Worm (Caenorhabditis elegans) whole organism, L3 larva: ENCODE data around the gene M70.5.
"Not testable (repeated sequence)": the region's sequence is repeated elsewhere in the genome, so short reads cannot be mapped to it uniquely, and the experiment has no call there.

Source experiments
- R02D3.7 ChIP-seq: fragments of 150-350 bp; optimal IDR thresholded peaks from 2 replicates; lab custom pipeline; 2014; ENCODE audit warnings: missing biosample characterization, missing genetic modification characterization
- ZK546.5 ChIP-seq: sonication (generic microtip); optimal IDR thresholded peaks from 2 replicates; lab custom pipeline; 2017; ENCODE audit warnings: missing biosample characterization, missing genetic modification characterization
- ama-1 ChIP-seq: fragments of 150-350 bp; optimal IDR thresholded peaks from 2 replicates; lab custom pipeline; 2018
- ceh-16 ChIP-seq: sonication (generic microtip); optimal IDR thresholded peaks from 2 replicates; lab custom pipeline; 2017; ENCODE audit warnings: missing biosample characterization, missing genetic modification characterization
- ceh-28 ChIP-seq: fragments of 150-350 bp; optimal IDR thresholded peaks from 2 replicates; lab custom pipeline; 2014; ENCODE audit warnings: missing biosample characterization, missing genetic modification reagents, missing genetic modification characterization
- ceh-82 ChIP-seq: fragments of 150-350 bp; optimal IDR thresholded peaks from 2 replicates; lab custom pipeline; 2014; ENCODE audit warnings: missing biosample characterization, missing genetic modification characterization
- ceh-9 ChIP-seq: sonication (generic microtip); optimal IDR thresholded peaks from 2 replicates; lab custom pipeline; 2018; ENCODE audit warnings: missing biosample characterization, missing genetic modification characterization
- daf-12 ChIP-seq: fragments of 150-350 bp; optimal IDR thresholded peaks from 2 replicates; lab custom pipeline; 2014; ENCODE audit warnings: missing biosample characterization, missing genetic modification reagents, missing genetic modification characterization
- egl-27 ChIP-seq: sonication (generic microtip); optimal IDR thresholded peaks from 4 replicates; lab custom pipeline; 2017; ENCODE audit warnings: missing biosample characterization, missing genetic modification reagents, missing genetic modification characterization
- egl-5 ChIP-seq: fragments of 150-350 bp; optimal IDR thresholded peaks from 2 replicates; lab custom pipeline; 2017; ENCODE audit warnings: missing biosample characterization, missing genetic modification reagents, missing genetic modification characterization, inconsistent platforms
- elt-1 ChIP-seq: fragments of 150-350 bp; optimal IDR thresholded peaks from 2 replicates; lab custom pipeline; 2014; ENCODE audit warnings: missing biosample characterization, missing genetic modification characterization
- elt-2 ChIP-seq: sonication (generic microtip); optimal IDR thresholded peaks from 2 replicates; lab custom pipeline; 2016; ENCODE audit warnings: missing genetic modification reagents, mild to moderate bottlenecking, missing genetic modification characterization, missing compliant biosample characterization
- elt-3 ChIP-seq, 3 experiments: fragments of 150-350 bp in 1 of 3; sonication (generic microtip) in 2 of 3; optimal IDR thresholded peaks; 2 replicates in 2 of 3; 4 replicates in 1 of 3; lab custom pipeline; 2014 to 2017; ENCODE audit warnings: missing biosample characterization in 3 of 3, missing genetic modification characterization in 3 of 3
- eor-1 ChIP-seq, 2 experiments: fragments of 150-350 bp; optimal IDR thresholded peaks; 2 replicates each; lab custom pipeline; 2014 to 2018; ENCODE audit warnings: missing biosample characterization in 2 of 2, missing genetic modification characterization in 2 of 2
- fkh-10 ChIP-seq: sonication (generic microtip); optimal IDR thresholded peaks from 2 replicates; lab custom pipeline; 2017; ENCODE audit warnings: missing biosample characterization, missing genetic modification reagents, missing genetic modification characterization
- fkh-2 ChIP-seq: fragments of 150-350 bp; optimal IDR thresholded peaks from 2 replicates; lab custom pipeline; 2014; ENCODE audit warnings: missing biosample characterization, missing genetic modification reagents, missing genetic modification characterization
- fos-1 ChIP-seq: fragments of 150-350 bp; optimal IDR thresholded peaks from 2 replicates; lab custom pipeline; 2014; ENCODE audit warnings: missing biosample characterization, missing genetic modification characterization
- hmg-11 ChIP-seq: sonication (generic microtip); optimal IDR thresholded peaks from 2 replicates; lab custom pipeline; 2016; ENCODE audit warnings: missing genetic modification characterization, missing compliant biosample characterization
- lsy-12 ChIP-seq: sonication (generic microtip); optimal IDR thresholded peaks from 2 replicates; lab custom pipeline; 2016; ENCODE audit warnings: mild to moderate bottlenecking, missing genetic modification characterization, missing compliant biosample characterization
- mdl-1 ChIP-seq: fragments of 150-350 bp; optimal IDR thresholded peaks from 2 replicates; lab custom pipeline; 2014; ENCODE audit warnings: missing biosample characterization, missing genetic modification characterization
- mml-1 ChIP-seq: fragments of 150-350 bp; sonication (generic microtip); optimal IDR thresholded peaks from 3 replicates; lab custom pipeline; 2014; ENCODE audit warnings: missing biosample characterization, missing genetic modification characterization
- nfya-1 ChIP-seq: sonication (generic microtip); optimal IDR thresholded peaks from 2 replicates; lab custom pipeline; 2017; ENCODE audit warnings: missing genetic modification characterization, mild to moderate bottlenecking, missing compliant biosample characterization, antibody characterized with exemption, moderate library complexity; ENCODE audit not compliant: insufficient read depth
- nhr-11 ChIP-seq: fragments of 150-350 bp; optimal IDR thresholded peaks from 2 replicates; lab custom pipeline; 2014; ENCODE audit warnings: missing biosample characterization, missing genetic modification characterization
- nhr-12 ChIP-seq: fragments of 150-350 bp; optimal IDR thresholded peaks from 2 replicates; lab custom pipeline; 2014; ENCODE audit warnings: missing biosample characterization, missing genetic modification characterization
- nhr-23 ChIP-seq: fragments of 150-350 bp; optimal IDR thresholded peaks from 2 replicates; lab custom pipeline; 2014; ENCODE audit warnings: missing biosample characterization, missing genetic modification reagents, missing genetic modification characterization
- nhr-237 ChIP-seq: fragments of 150-350 bp; optimal IDR thresholded peaks from 2 replicates; lab custom pipeline; 2014; ENCODE audit warnings: missing biosample characterization, missing genetic modification characterization
- nhr-25 ChIP-seq: sonication (generic microtip); optimal IDR thresholded peaks from 2 replicates; lab custom pipeline; 2017; ENCODE audit warnings: missing biosample characterization, missing genetic modification characterization
- nhr-28 ChIP-seq: fragments of 150-350 bp; optimal IDR thresholded peaks from 2 replicates; lab custom pipeline; 2014; ENCODE audit warnings: missing biosample characterization, missing genetic modification characterization
- nhr-43 ChIP-seq: sonication (generic microtip); optimal IDR thresholded peaks from 2 replicates; lab custom pipeline; 2016; ENCODE audit warnings: mild to moderate bottlenecking, missing genetic modification characterization, missing compliant biosample characterization; ENCODE audit not compliant: poor library complexity, severe bottlenecking
- nhr-67 ChIP-seq: fragments of 150-350 bp; optimal IDR thresholded peaks from 2 replicates; lab custom pipeline; 2014; ENCODE audit warnings: missing biosample characterization, missing genetic modification characterization
- nhr-76 ChIP-seq: fragments of 150-350 bp; sonication (generic microtip); optimal IDR thresholded peaks from 5 replicates; lab custom pipeline; 2014; ENCODE audit warnings: missing biosample characterization, missing genetic modification characterization
- pha-4 ChIP-seq: fragments of 150-350 bp; optimal IDR thresholded peaks from 2 replicates; lab custom pipeline; 2014; ENCODE audit warnings: missing biosample characterization, missing genetic modification reagents, missing genetic modification characterization
- pqm-1 ChIP-seq: fragments of 150-350 bp; optimal IDR thresholded peaks from 2 replicates; lab custom pipeline; 2017; ENCODE audit warnings: missing biosample characterization, missing genetic modification characterization, inconsistent platforms
- sea-2 ChIP-seq: fragments of 150-350 bp; sonication (generic microtip); optimal IDR thresholded peaks from 4 replicates; lab custom pipeline; 2014; ENCODE audit warnings: missing biosample characterization, missing genetic modification reagents, missing genetic modification characterization
- skn-1 ChIP-seq: fragments of 150-350 bp; optimal IDR thresholded peaks from 2 replicates; lab custom pipeline; 2014; ENCODE audit warnings: missing biosample characterization, missing genetic modification characterization
- snpc-4 ChIP-seq: fragments of 150-350 bp; optimal IDR thresholded peaks from 2 replicates; lab custom pipeline; 2014; ENCODE audit warnings: missing biosample characterization, missing genetic modification characterization
- tbx-2 ChIP-seq: sonication (generic microtip); optimal IDR thresholded peaks from 2 replicates; lab custom pipeline; 2016; ENCODE audit warnings: mild to moderate bottlenecking, missing genetic modification characterization, missing compliant biosample characterization
- unc-39 ChIP-seq: sonication (generic microtip); optimal IDR thresholded peaks from 4 replicates; lab custom pipeline; 2017; ENCODE audit warnings: missing biosample characterization, missing genetic modification characterization
- unc-62 ChIP-seq: fragments of 150-350 bp; sonication (generic microtip); optimal IDR thresholded peaks from 4 replicates; lab custom pipeline; 2014; ENCODE audit warnings: missing biosample characterization, missing genetic modification reagents, missing genetic modification characterization
- zag-1 ChIP-seq: fragments of 150-350 bp; optimal IDR thresholded peaks from 2 replicates; lab custom pipeline; 2014; ENCODE audit warnings: missing biosample characterization, missing genetic modification characterization
- ztf-11 ChIP-seq: fragments of 150-350 bp; optimal IDR thresholded peaks from 2 replicates; lab custom pipeline; 2014; ENCODE audit warnings: missing biosample characterization, missing genetic modification characterization

Gene M70.5

ce11 chrIV:2275545-2275944, at the start of gene M70.5:
TSS of gene M70.5 (minus strand) at chrIV:2275622.
- not testable (repeated sequence) for TF ChIP-seq ceh-9 (tag; lab: Kevin White, UChicago); elt-1; ceh-82 (tag; lab: Kevin White, UChicago)

- TF ChIP-seq unc-62: no peak
- no peak for TF ChIP-seq eor-1 (tag; optimal IDR thresholded peaks at IDR 0.05; lab: Kevin White, UChicago)
- no peak for TF ChIP-seq mdl-1 (tag; lab: Kevin White, UChicago)
- TF ChIP-seq nhr-67 (tag; lab: Kevin White, UChicago): no peak
- no peak for TF ChIP-seq nhr-76 (tag; lab: Kevin White, UChicago)
- no peak for TF ChIP-seq elt-2 (tag; lab: Kevin White, UChicago)
- TF ChIP-seq nhr-28 (tag; lab: Kevin White, UChicago): no peak
- TF ChIP-seq fkh-10 (GFP tag; lab: Kevin White, UChicago): no peak
- TF ChIP-seq nhr-25: no peak
- TF ChIP-seq ceh-28 (tag; lab: Kevin White, UChicago): no peak
- TF ChIP-seq skn-1 (tag; lab: Kevin White, UChicago): no peak
- no peak for TF ChIP-seq lsy-12 (tag; lab: Kevin White, UChicago)
Observed at ce11 chrIV:2322998-2323397, 47.6 kb upstream of the M70.5 start, which contains the start of gene nsy-4. TSS of gene nsy-4 (plus strand) at chrIV:2323271.

- no peak for TF ChIP-seq nhr-237 (tag; lab: Kevin White, UChicago)
- no peak for TF ChIP-seq lsy-12 (tag; lab: Kevin White, UChicago)
- no peak for TF ChIP-seq egl-5
- no peak for TF ChIP-seq R02D3.7
- no peak for TF ChIP-seq elt-2 (tag; lab: Kevin White, UChicago)
- TF ChIP-seq ZK546.5 (tag; lab: Kevin White, UChicago): no peak
- TF ChIP-seq ama-1: no peak
- TF ChIP-seq elt-1: peak; percentile 13
- no peak for TF ChIP-seq daf-12 (tag; lab: Kevin White, UChicago)
- TF ChIP-seq ztf-11 (tag; lab: Kevin White, UChicago): no peak
- TF ChIP-seq nfya-1 (tag; lab: Kevin White, UChicago): peak; percentile 38
- no peak for TF ChIP-seq nhr-28 (tag; lab: Kevin White, UChicago)
- no peak for TF ChIP-seq nhr-12 (tag; lab: Kevin White, UChicago)
- no peak for TF ChIP-seq elt-3 (tag; optimal IDR thresholded peaks at IDR 0.05; lab: Kevin White, UChicago)
- TF ChIP-seq hmg-11: no peak
- peak; percentile 54 for TF ChIP-seq nhr-25
- no peak for TF ChIP-seq nhr-43 (tag; lab: Kevin White, UChicago)
- TF ChIP-seq ceh-9 (tag; lab: Kevin White, UChicago): no peak
- TF ChIP-seq, all 47 proteins: peak for 3
Observed at ce11 chrIV:2321546-2321945, 46.1 kb upstream of the M70.5 start.

- TF ChIP-seq nhr-25: no peak
- no peak for TF ChIP-seq pqm-1 (tag; lab: Kevin White, UChicago)
- TF ChIP-seq egl-27 (tag; lab: Kevin White, UChicago): no peak
- no peak for TF ChIP-seq tbx-2 (tag; lab: Kevin White, UChicago)
- no peak for TF ChIP-seq elt-1
- TF ChIP-seq mdl-1 (tag; lab: Kevin White, UChicago): no peak
- no peak for TF ChIP-seq ceh-28 (tag; lab: Kevin White, UChicago)
- no peak for TF ChIP-seq daf-12 (tag; lab: Kevin White, UChicago)
- no peak for TF ChIP-seq fkh-2 (tag; lab: Kevin White, UChicago)
- no peak for TF ChIP-seq nfya-1 (tag; lab: Kevin White, UChicago)
- TF ChIP-seq elt-2 (tag; lab: Kevin White, UChicago): no peak
Observed at ce11 chrIV:2320009-2320408, 44.6 kb upstream of the M70.5 start.

ce11 chrIV:2316796-2317195, 41.4 kb upstream of the M70.5 start:
- TF ChIP-seq nhr-23 (tag; lab: Kevin White, UChicago) (peak; percentile 53), mml-1 (tag; lab: Kevin White, UChicago) (no peak), eor-1 (tag; optimal IDR thresholded peaks at IDR 0.05; lab: Kevin White, UChicago) (no peak), lsy-12 (tag; lab: Kevin White, UChicago) (no peak), fos-1 (tag; lab: Kevin White, UChicago) (no peak), zag-1 (tag; lab: Kevin White, UChicago) (no peak), daf-12 (tag; lab: Kevin White, UChicago) (no peak), nhr-25 (peak; percentile 34), tbx-2 (tag; lab: Kevin White, UChicago) (no peak), ceh-16 (tag; lab: Kevin White, UChicago) (no peak), mdl-1 (tag; lab: Kevin White, UChicago) (no peak), skn-1 (tag; lab: Kevin White, UChicago) (no peak), unc-62 (no peak), nhr-12 (tag; lab: Kevin White, UChicago) (no peak), nhr-28 (tag; lab: Kevin White, UChicago) (no peak), nhr-11 (no peak), unc-39 (no peak), R02D3.7 (no peak), ama-1 (peak; percentile 47), nhr-76 (tag; lab: Kevin White, UChicago) (no peak), egl-27 (tag; lab: Kevin White, UChicago) (no peak), ceh-28 (tag; lab: Kevin White, UChicago) (no peak), nhr-67 (tag; lab: Kevin White, UChicago) (no peak), pha-4 (tag; lab: Kevin White, UChicago) (no peak), nhr-43 (tag; lab: Kevin White, UChicago) (no peak), snpc-4 (peak; percentile 56), sea-2 (GFP tag; lab: Kevin White, UChicago) (no peak), nhr-237 (tag; lab: Kevin White, UChicago) (no peak), ceh-9 (tag; lab: Kevin White, UChicago) (no peak), ztf-11 (tag; lab: Kevin White, UChicago) (no peak), egl-5 (no peak)
